Fruit fly (Drosophila melanogaster) ovary, adult (tissue): ENCODE measurements around the gene CG32269.

Source experiments
- CG17801 ChIP-seq: fragments of 200-800 bp; optimal IDR thresholded peaks from 2 replicates; lab custom pipeline; 2019; ENCODE audit warnings: missing biosample characterization, mild to moderate bottlenecking, missing genetic modification characterization, moderate library complexity; ENCODE audit not compliant: partially characterized antibody

The CG32269 gene

dm6 chr3L:3208895-3209294 is at the start of gene CG32269, which contains the start of gene CG32270:
TSS of gene CG32269 (minus strand) at chr3L:3208985.
TSS of gene CG32270 (minus strand) at chr3L:3208985.
- TF ChIP-seq CG17801 (GFP tag; lab: Kevin White, UChicago): no peak

- no peak for TF ChIP-seq CG17801 (GFP tag; lab: Kevin White, UChicago)
These were observed 48.9 kb upstream of the CG32269 start, which contains the start of gene ckd for dm6 chr3L:3257690-3258089. TSS of gene ckd (plus strand) at chr3L:3257878.

- no peak for TF ChIP-seq CG17801 (GFP tag; lab: Kevin White, UChicago)
These were observed 44.8 kb upstream of the CG32269 start for dm6 chr3L:3253631-3254030.

dm6 chr3L:3252884-3253283 is 44.1 kb upstream of the CG32269 start:
- TF ChIP-seq CG17801 (GFP tag; lab: Kevin White, UChicago): no peak

- TF ChIP-seq CG17801 (GFP tag; lab: Kevin White, UChicago): no peak
These were observed 43.1 kb upstream of the CG32269 start for dm6 chr3L:3251659-3252490.

- no peak for TF ChIP-seq CG17801 (GFP tag; lab: Kevin White, UChicago)
These were observed 42.3 kb upstream of the CG32269 start for dm6 chr3L:3250922-3251658.

- peak; percentile 92 for TF ChIP-seq CG17801 (GFP tag; lab: Kevin White, UChicago)
These were observed 41.4 kb upstream of the CG32269 start for dm6 chr3L:3249997-3250774.

DNA sequence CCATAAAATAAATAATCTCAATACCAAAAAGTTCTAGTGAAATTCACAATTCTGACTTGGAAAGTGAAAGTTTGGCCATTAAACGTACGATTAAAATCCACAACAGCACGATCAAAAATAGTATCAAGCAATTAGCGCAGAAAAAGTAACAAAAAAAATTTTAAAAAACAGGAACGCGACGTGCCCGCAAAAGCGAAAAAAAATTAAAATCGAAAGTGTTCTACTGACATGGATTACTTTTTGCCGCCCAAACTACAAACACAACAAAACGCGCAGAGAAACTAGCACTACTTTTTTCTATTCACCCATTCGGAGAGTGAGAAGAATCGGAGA is 40.8 kb upstream of the CG32269 start:
- no peak for TF ChIP-seq CG17801 (GFP tag; lab: Kevin White, UChicago)

DNA sequence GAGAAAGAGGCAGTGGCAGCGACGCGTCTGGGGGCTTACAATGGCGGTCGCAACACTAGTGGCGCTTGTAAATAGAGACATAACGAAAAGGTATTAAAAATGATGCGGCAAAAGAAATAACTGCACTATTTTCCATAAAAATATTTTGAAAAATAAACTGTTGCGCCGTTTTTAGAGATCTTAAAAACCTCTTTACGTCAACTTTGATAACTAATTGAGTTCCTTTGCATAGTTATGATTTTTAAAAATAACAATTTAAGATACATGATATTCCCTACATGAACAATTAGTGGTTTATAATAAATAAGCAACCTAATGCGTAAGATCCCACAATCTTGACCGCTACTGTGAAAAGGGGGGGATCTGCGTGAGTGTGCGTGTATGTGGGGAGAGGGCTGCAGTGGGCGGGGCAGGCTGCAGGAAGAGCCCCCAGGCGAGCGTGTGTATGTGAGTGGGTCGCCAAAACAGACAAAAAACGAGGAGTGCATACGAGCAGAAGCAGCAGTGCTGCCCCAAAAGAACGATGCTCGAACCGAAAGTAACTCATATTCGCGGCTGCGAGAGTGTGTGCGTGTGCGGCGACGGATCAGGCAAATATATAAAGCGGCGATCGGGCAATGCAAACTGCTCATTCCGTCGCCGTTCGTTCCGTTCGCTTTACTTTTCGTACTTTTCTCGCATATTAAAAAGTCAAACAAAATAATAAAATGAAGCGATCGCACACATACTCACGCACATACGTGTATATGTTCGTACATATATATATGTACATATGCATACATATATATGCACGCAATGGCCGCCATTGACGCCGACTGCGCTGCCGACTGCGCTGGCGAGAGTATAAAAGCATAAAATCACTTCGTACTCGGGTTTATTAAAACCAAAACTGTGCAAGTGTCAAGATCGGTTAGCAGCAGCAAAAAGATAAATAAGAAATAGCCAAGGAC is 40.2 kb upstream of the CG32269 start:
- TF ChIP-seq CG17801 (GFP tag; lab: Kevin White, UChicago): peak; percentile 42

DNA sequence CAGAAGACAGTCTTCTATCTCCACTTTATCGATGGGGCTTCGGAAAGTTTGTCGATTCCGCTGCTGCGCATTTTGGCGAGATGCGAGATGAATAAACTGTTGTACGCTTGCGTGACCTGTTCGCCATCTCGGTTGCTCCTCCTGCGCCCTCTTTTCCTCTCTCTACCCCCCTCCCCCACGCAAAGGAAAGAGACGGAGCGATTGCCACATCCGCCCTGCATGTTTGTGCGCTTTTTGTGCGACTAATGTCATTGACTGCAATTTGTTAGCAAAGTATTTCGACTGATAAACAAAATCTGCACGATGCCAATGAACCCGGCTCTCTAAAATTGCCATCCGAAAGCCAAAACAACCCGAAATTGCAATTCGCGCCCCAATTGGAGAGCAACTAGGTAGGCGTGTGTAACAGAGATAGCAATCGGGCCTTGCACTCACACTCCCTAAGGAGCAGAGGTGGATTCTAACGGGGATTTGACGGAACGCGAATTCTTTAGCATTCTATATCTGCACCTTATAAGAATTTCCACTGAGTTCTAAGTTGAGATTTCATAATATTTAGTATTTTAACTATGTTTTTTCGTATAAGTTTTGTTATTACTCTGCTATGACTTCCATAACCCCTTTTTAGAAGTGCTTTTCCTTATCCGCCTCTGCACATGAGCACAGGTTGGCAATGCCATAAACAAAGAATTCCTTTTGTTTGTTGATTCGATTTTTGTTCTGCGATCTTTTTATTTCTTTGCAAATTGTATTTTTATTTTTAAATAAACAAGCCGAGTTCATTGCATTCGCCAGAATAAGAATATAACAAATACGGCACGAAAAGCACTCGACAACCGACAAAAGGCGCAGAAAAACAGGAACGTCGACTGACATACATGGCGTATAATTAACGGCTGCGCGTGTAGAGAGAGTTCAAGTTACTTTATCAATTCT is 38.6 kb upstream of the CG32269 start, which contains the start of gene CG43389:
Gene CG43389 (plus strand): TSS at position 886 of the 936 bp plus-strand sequence.
- TF ChIP-seq CG17801 (GFP tag; lab: Kevin White, UChicago): no peak

dm6 chr3L:3246378-3247129 is 37.8 kb upstream of the CG32269 start:
- peak; percentile 45 for TF ChIP-seq CG17801 (GFP tag; lab: Kevin White, UChicago)

dm6 chr3L:3245189-3245588 is 36.4 kb upstream of the CG32269 start:
- TF ChIP-seq CG17801 (GFP tag; lab: Kevin White, UChicago): no peak
